Fruit fly (Drosophila melanogaster) Kc167 (cell line): ENCODE results near the gene CG2533.

Experiments
- Myc ChIP-seq: fragments of >200 bp; optimal IDR thresholded peaks from 2 replicates; lab custom pipeline; 2017; ENCODE audit warnings: missing external identifiers
- h ChIP-seq: fragments of >200 bp; optimal IDR thresholded peaks from 3 replicates; lab custom pipeline; 2018; ENCODE audit warnings: missing external identifiers
- ttk ChIP-seq: sonication (Bioruptor generic); optimal IDR thresholded peaks from 2 replicates; lab custom pipeline; 2017; ENCODE audit warnings: missing external identifiers

DNA sequence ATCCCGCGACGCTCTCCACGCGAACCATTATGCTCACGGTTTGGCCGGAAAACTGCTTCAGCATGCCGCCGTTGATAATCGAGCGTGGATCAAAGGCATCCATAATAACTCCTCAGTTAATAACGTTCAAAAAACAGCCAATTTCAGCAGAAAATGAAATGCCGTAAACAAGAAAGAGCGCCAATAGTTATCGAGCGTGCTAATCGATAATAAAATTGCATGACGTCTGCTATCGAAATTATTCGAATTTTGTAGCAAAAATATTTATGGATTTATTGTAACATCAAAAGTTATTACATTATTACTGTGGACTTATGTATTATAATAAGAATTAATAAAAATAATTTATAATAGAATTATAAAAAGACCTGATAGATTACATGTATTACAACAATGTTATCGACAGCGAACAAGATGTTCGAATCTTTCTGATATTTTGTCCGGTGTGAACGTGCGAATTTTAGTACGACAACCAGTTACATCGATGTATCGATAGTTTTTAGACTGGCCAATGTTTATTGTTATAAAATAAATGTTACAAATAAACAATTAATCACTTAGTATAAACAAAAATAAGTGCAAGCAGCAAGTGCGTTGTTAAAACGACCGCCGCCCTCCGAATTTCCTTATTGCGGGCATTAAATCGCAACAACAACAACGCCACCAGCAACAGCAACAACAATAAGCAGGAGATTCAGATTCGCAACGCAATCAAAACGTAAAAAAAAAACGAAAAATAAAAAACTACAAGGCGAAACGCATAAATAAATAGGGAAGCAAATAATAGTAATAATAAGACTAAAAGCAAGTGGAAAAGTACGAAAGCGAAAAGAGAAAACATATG, 11.9 kb upstream of the CG2533 start, which contains the start of the genes RPA3 and Met:
- TF ChIP-seq h (lab: Kevin White, UChicago) (no peak), ttk (lab: Kevin White, UChicago) (no peak), Myc (lab: Kevin White, UChicago) (no peak)
